Fruit fly (Drosophila melanogaster) whole organism, embryonic: Measurements from ENCODE around the gene ATPsynB.

Source experiments
- BEAF-32 ChIP-seq: fragments of 200-800 bp; sonication (Bioruptor generic); optimal IDR thresholded peaks from 3 replicates; lab custom pipeline; 2017; ENCODE audit warnings: missing biosample characterization, missing genetic modification characterization, mild to moderate bottlenecking, moderate library complexity, missing genetic modification reagents
- Bgb ChIP-seq: fragments of 200-800 bp; sonication (Bioruptor generic); IDR thresholded peaks from 2 replicates; pipeline ENCODE4 v1.3.6; 2022; ENCODE audit warnings: missing biosample characterization, missing genetic modification characterization; ENCODE audit not compliant: partially characterized antibody
- CG10209 ChIP-seq: fragments of 200-800 bp; sonication (Bioruptor generic); optimal IDR thresholded peaks from 3 replicates; lab custom pipeline; 2017; ENCODE audit warnings: missing biosample characterization, mild to moderate bottlenecking, missing genetic modification characterization, missing genetic modification reagents
- CG10543 ChIP-seq: fragments of 200-800 bp; sonication (Bioruptor generic); optimal IDR thresholded peaks from 3 replicates; lab custom pipeline; 2017; ENCODE audit warnings: missing biosample characterization, mild to moderate bottlenecking, missing genetic modification characterization, moderate library complexity
- CG10959 ChIP-seq: fragments of 200-800 bp; sonication (Bioruptor generic); IDR thresholded peaks from 2 replicates; pipeline ENCODE4 v1.3.6; 2022; ENCODE audit warnings: missing biosample characterization, missing genetic modification characterization
- CG1233 ChIP-seq: fragments of 200-800 bp; sonication (Bioruptor generic); optimal IDR thresholded peaks from 4 replicates; lab custom pipeline; 2018; ENCODE audit warnings: missing biosample characterization, mild to moderate bottlenecking, missing genetic modification characterization
- CG12659 ChIP-seq: fragments of 200-800 bp; sonication (Bioruptor generic); optimal IDR thresholded peaks from 3 replicates; lab custom pipeline; 2017; ENCODE audit warnings: mild to moderate bottlenecking, missing biosample characterization, missing genetic modification reagents, missing genetic modification characterization
- CG13287 ChIP-seq: fragments of 200-800 bp; sonication (Bioruptor generic); IDR thresholded peaks from 2 replicates; pipeline ENCODE4 v1.3.6; 2022; ENCODE audit warnings: missing biosample characterization, missing genetic modification characterization; ENCODE audit not compliant: partially characterized antibody
- CG13775 ChIP-seq: fragments of 200-800 bp; sonication (Bioruptor generic); optimal IDR thresholded peaks from 3 replicates; lab custom pipeline; 2017; ENCODE audit warnings: missing biosample characterization, mild to moderate bottlenecking, missing genetic modification characterization
- CG17186 ChIP-seq: fragments of 200-800 bp; sonication (Bioruptor generic); optimal IDR thresholded peaks from 3 replicates; lab custom pipeline; 2017; ENCODE audit warnings: missing biosample characterization, missing genetic modification reagents, missing genetic modification characterization
- CG18599 ChIP-seq: fragments of 200-800 bp; sonication (Bioruptor generic); optimal IDR thresholded peaks from 3 replicates; lab custom pipeline; 2017; ENCODE audit warnings: missing biosample characterization, missing genetic modification characterization, mild to moderate bottlenecking, moderate library complexity, missing genetic modification reagents
- CG18619 ChIP-seq: fragments of 200-800 bp; sonication (Bioruptor generic); optimal IDR thresholded peaks from 3 replicates; lab custom pipeline; 2017; ENCODE audit warnings: missing biosample characterization, mild to moderate bottlenecking, missing genetic modification characterization
- CG2202 ChIP-seq: fragments of 200-800 bp; sonication (Bioruptor generic); optimal IDR thresholded peaks from 2 replicates; lab custom pipeline; 2018; ENCODE audit warnings: missing biosample characterization, mild to moderate bottlenecking, missing genetic modification characterization
- CG33557 ChIP-seq: fragments of 200-800 bp; sonication (Bioruptor generic); optimal IDR thresholded peaks from 2 replicates; lab custom pipeline; 2019; ENCODE audit warnings: missing biosample characterization, mild to moderate bottlenecking, missing genetic modification characterization, moderate library complexity
- CG4730 ChIP-seq: fragments of 200-800 bp; sonication (Bioruptor generic); IDR thresholded peaks from 2 replicates; pipeline ENCODE4 v1.3.6; 2022; ENCODE audit warnings: missing biosample characterization, missing genetic modification characterization
- CG6254 ChIP-seq: fragments of 200-800 bp; sonication (Bioruptor generic); optimal IDR thresholded peaks from 3 replicates; lab custom pipeline; 2017; ENCODE audit warnings: mild to moderate bottlenecking, missing biosample characterization, missing genetic modification reagents, missing genetic modification characterization
- CG9437 ChIP-seq: fragments of 200-800 bp; sonication (Bioruptor generic); optimal IDR thresholded peaks from 2 replicates; lab custom pipeline; 2018; ENCODE audit warnings: missing biosample characterization, mild to moderate bottlenecking, missing genetic modification characterization
- CG9817 ChIP-seq: fragments of 200-800 bp; sonication (Bioruptor generic); optimal IDR thresholded peaks from 2 replicates; lab custom pipeline; 2018; ENCODE audit warnings: missing biosample characterization, mild to moderate bottlenecking, missing genetic modification characterization, moderate library complexity
- CHES-1-like ChIP-seq: fragments of 200-800 bp; sonication (Bioruptor generic); optimal IDR thresholded peaks from 2 replicates; lab custom pipeline; 2016; ENCODE audit warnings: missing biosample characterization, missing genetic modification characterization
- CoRest ChIP-seq: fragments of 200-800 bp; sonication (Bioruptor generic); optimal IDR thresholded peaks from 3 replicates; lab custom pipeline; 2018; ENCODE audit warnings: missing biosample characterization, mild to moderate bottlenecking, missing genetic modification characterization, moderate library complexity
- Dek ChIP-seq: fragments of 200-800 bp; sonication (Bioruptor generic); optimal IDR thresholded peaks from 3 replicates; lab custom pipeline; 2019; ENCODE audit warnings: missing biosample characterization, mild to moderate bottlenecking, missing genetic modification characterization, moderate library complexity
- Dip2 ChIP-seq: fragments of 200-800 bp; sonication (Bioruptor generic); IDR thresholded peaks from 2 replicates; pipeline ENCODE4 v1.3.6; 2022; ENCODE audit warnings: missing biosample characterization, missing genetic modification characterization
- Dip3 ChIP-seq: fragments of 200-800 bp; sonication (Bioruptor generic); optimal IDR thresholded peaks from 3 replicates; lab custom pipeline; 2016; ENCODE audit warnings: missing biosample characterization, missing genetic modification characterization
- Dll ChIP-seq: fragments of 200-800 bp; sonication (Bioruptor generic); IDR thresholded peaks from 4 replicates; pipeline ENCODE4 v1.3.6; 2022; ENCODE audit warnings: missing biosample characterization, missing genetic modification characterization; ENCODE audit not compliant: partially characterized antibody
- Fer1 ChIP-seq: fragments of 200-800 bp; sonication (Bioruptor generic); optimal IDR thresholded peaks from 2 replicates; lab custom pipeline; 2017; ENCODE audit warnings: missing biosample characterization, mild to moderate bottlenecking, missing genetic modification characterization
- Hand ChIP-seq: fragments of 200-800 bp; sonication (Bioruptor generic); optimal IDR thresholded peaks from 2 replicates; lab custom pipeline; 2017; ENCODE audit warnings: mild to moderate bottlenecking, missing biosample characterization, missing genetic modification reagents, missing genetic modification characterization
- Hey ChIP-seq: fragments of 200-800 bp; sonication (Bioruptor generic); optimal IDR thresholded peaks from 3 replicates; lab custom pipeline; 2018; ENCODE audit warnings: missing biosample characterization, mild to moderate bottlenecking, missing genetic modification characterization
- Nf-YB ChIP-seq: fragments of 200-800 bp; sonication (Bioruptor generic); optimal IDR thresholded peaks from 3 replicates; lab custom pipeline; 2019; ENCODE audit warnings: missing biosample characterization, mild to moderate bottlenecking, missing genetic modification characterization, moderate library complexity
- NfI ChIP-seq: fragments of 200-800 bp; sonication (Bioruptor generic); optimal IDR thresholded peaks from 3 replicates; lab custom pipeline; 2018; ENCODE audit warnings: missing biosample characterization, mild to moderate bottlenecking, missing genetic modification characterization, moderate library complexity
- Optix ChIP-seq: fragments of 200-800 bp; sonication (Bioruptor generic); IDR thresholded peaks from 3 replicates; pipeline ENCODE4 v1.3.6; 2022; ENCODE audit warnings: missing biosample characterization, missing genetic modification characterization
- Tbp ChIP-seq: fragments of >200 bp; optimal IDR thresholded peaks from 2 replicates; lab custom pipeline; 2018; ENCODE audit warnings: missing biosample characterization, missing genetic modification characterization
- Xrp1 ChIP-seq: fragments of 200-800 bp; sonication (Bioruptor generic); IDR thresholded peaks from 2 replicates; pipeline ENCODE4 v1.3.6; 2022; ENCODE audit warnings: missing biosample characterization, missing genetic modification characterization
- ato ChIP-seq: fragments of 200-800 bp; sonication (Bioruptor generic); IDR thresholded peaks from 2 replicates; pipeline ENCODE4 v1.3.6; 2022; ENCODE audit warnings: missing biosample characterization, missing genetic modification characterization; ENCODE audit not compliant: partially characterized antibody
- bbx ChIP-seq: fragments of 200-800 bp; sonication (Bioruptor generic); IDR thresholded peaks from 2 replicates; pipeline ENCODE4 v1.3.6; 2022; ENCODE audit warnings: missing biosample characterization, missing genetic modification characterization; ENCODE audit not compliant: partially characterized antibody
- crp ChIP-seq, 2 experiments: fragments of 200-800 bp; sonication (Bioruptor generic); optimal IDR thresholded peaks; 2 replicates in 1 of 2; 3 replicates in 1 of 2; lab custom pipeline; 2017; ENCODE audit warnings: missing biosample characterization in 2 of 2, missing genetic modification characterization in 2 of 2, mild to moderate bottlenecking in 1 of 2, moderate library complexity in 1 of 2
- da ChIP-seq: fragments of 200-800 bp; sonication (Bioruptor generic); optimal IDR thresholded peaks from 2 replicates; lab custom pipeline; 2016; ENCODE audit warnings: missing biosample characterization, missing genetic modification characterization
- ewg ChIP-seq: fragments of 200-800 bp; sonication (Bioruptor generic); optimal IDR thresholded peaks from 3 replicates; lab custom pipeline; 2017; ENCODE audit warnings: mild to moderate bottlenecking, missing biosample characterization, missing genetic modification reagents, missing genetic modification characterization
- gsb-n ChIP-seq: fragments of 200-800 bp; sonication (Bioruptor generic); optimal IDR thresholded peaks from 3 replicates; lab custom pipeline; 2018; ENCODE audit warnings: missing biosample characterization, mild to moderate bottlenecking, missing genetic modification characterization
- gt ChIP-seq: fragments of 200-800 bp; sonication (Bioruptor generic); IDR thresholded peaks from 2 replicates; pipeline ENCODE4 v1.3.6; 2022; ENCODE audit warnings: missing biosample characterization, missing genetic modification characterization
- insv ChIP-seq, 2 experiments: fragments of 200-800 bp; sonication (Bioruptor generic); optimal IDR thresholded peaks; 3 replicates each; lab custom pipeline; 2016 to 2018; ENCODE audit warnings: missing biosample characterization in 2 of 2, missing genetic modification characterization in 2 of 2
- jigr1 ChIP-seq: fragments of 200-800 bp; sonication (Bioruptor generic); IDR thresholded peaks from 3 replicates; pipeline ENCODE4 v1.3.6; 2022; ENCODE audit warnings: missing biosample characterization, missing genetic modification characterization
- lilli ChIP-seq: fragments of 200-800 bp; sonication (Bioruptor generic); optimal IDR thresholded peaks from 3 replicates; lab custom pipeline; 2016; ENCODE audit warnings: missing biosample characterization, missing genetic modification characterization
- mld ChIP-seq: fragments of 200-800 bp; sonication (Bioruptor generic); IDR thresholded peaks from 3 replicates; pipeline ENCODE4 v1.3.6; 2022; ENCODE audit warnings: missing biosample characterization, missing genetic modification characterization; ENCODE audit not compliant: partially characterized antibody
- nmo ChIP-seq: fragments of 200-800 bp; sonication (Bioruptor generic); optimal IDR thresholded peaks from 2 replicates; lab custom pipeline; 2018; ENCODE audit warnings: missing biosample characterization, mild to moderate bottlenecking, missing genetic modification characterization, moderate library complexity
- odd ChIP-seq: fragments of 200-800 bp; sonication (Bioruptor generic); optimal IDR thresholded peaks from 2 replicates; lab custom pipeline; 2017; ENCODE audit warnings: missing biosample characterization, mild to moderate bottlenecking, missing genetic modification characterization
- shn ChIP-seq: fragments of 200-800 bp; sonication (Bioruptor generic); optimal IDR thresholded peaks from 3 replicates; lab custom pipeline; 2016; ENCODE audit warnings: missing biosample characterization, missing genetic modification characterization
- sug ChIP-seq: fragments of 200-800 bp; optimal IDR thresholded peaks from 2 replicates; lab custom pipeline; 2019; ENCODE audit warnings: missing biosample characterization, mild to moderate bottlenecking, missing genetic modification characterization, moderate library complexity
- toy ChIP-seq: fragments of 200-800 bp; sonication (Bioruptor generic); IDR thresholded peaks from 2 replicates; pipeline ENCODE4 v1.3.6; 2022; ENCODE audit warnings: missing biosample characterization, missing genetic modification characterization
- unc-4 ChIP-seq: fragments of 200-800 bp; sonication (Bioruptor generic); IDR thresholded peaks from 2 replicates; pipeline ENCODE4 v1.3.6; 2022; ENCODE audit warnings: missing biosample characterization, missing genetic modification characterization; ENCODE audit not compliant: partially characterized antibody
- zfh1 ChIP-seq: fragments of 200-800 bp; sonication (Bioruptor generic); IDR thresholded peaks from 3 replicates; pipeline ENCODE4 v1.3.6; 2022; ENCODE audit warnings: missing biosample characterization, missing genetic modification characterization

Gene ATPsynB

dm6 chr3L:9695647-9696046, 34.2 kb upstream of the ATPsynB start (continued):
- no peak for TF ChIP-seq Dip2
- TF ChIP-seq NfI (GFP tag; lab: Kevin White, UChicago), result peak; percentile 30
- no peak for TF ChIP-seq zfh1 (GFP tag; lab: Robert Waterston, UW)
- no peak for TF ChIP-seq da
- TF ChIP-seq lilli (GFP tag; lab: Kevin White, UChicago), result peak; percentile 13
- peak; percentile 26; the same call in 1 of the 2 replicates for TF ChIP-seq Xrp1 (GFP tag; lab: Robert Waterston, UW)
- TF ChIP-seq unc-4, result no peak
- no peak for TF ChIP-seq CG13287 (GFP tag; lab: Robert Waterston, UW)
- TF ChIP-seq Hey (tag; lab: Kevin White, UChicago), result no peak
- no peak for TF ChIP-seq Dll (GFP tag; lab: Robert Waterston, UW)
- no peak for TF ChIP-seq Fer1 (GFP tag; lab: Kevin White, UChicago)
- no peak for TF ChIP-seq CG17186 (GFP tag; lab: Kevin White, UChicago)
- no peak for TF ChIP-seq jigr1
- no peak for TF ChIP-seq shn (GFP tag; lab: Kevin White, UChicago)
- no peak for TF ChIP-seq Tbp (GFP tag; lab: Kevin White, UChicago)
- TF ChIP-seq toy, result no peak
- TF ChIP-seq CG9437 (GFP tag; lab: Kevin White, UChicago), result peak; percentile 39
- TF ChIP-seq CHES-1-like (GFP tag; lab: Kevin White, UChicago), result no peak
- TF ChIP-seq insv (GFP tag; optimal IDR thresholded peaks at IDR 0.05; lab: Kevin White, UChicago), result no peak
- no peak for TF ChIP-seq bbx
- TF ChIP-seq ewg, result peak; percentile 16
- peak; percentile 44 for TF ChIP-seq CoRest (tag; lab: Kevin White, UChicago)
- no peak for TF ChIP-seq BEAF-32 (GFP tag; lab: Kevin White, UChicago)
- peak; percentile 34 for TF ChIP-seq CG12659
- TF ChIP-seq gsb-n (tag; lab: Kevin White, UChicago), result no peak
- no peak for TF ChIP-seq mld
- TF ChIP-seq CG10209 (GFP tag; lab: Kevin White, UChicago), result peak; percentile 61
- TF ChIP-seq CG1233, result no peak
- TF ChIP-seq Bgb (GFP tag; lab: Robert Waterston, UW), result no peak
- peak; percentile 56 for TF ChIP-seq nmo (GFP tag; lab: Kevin White, UChicago)
- TF ChIP-seq Optix (GFP tag; lab: Robert Waterston, UW), result no peak
- no peak for TF ChIP-seq Dip3 (GFP tag; lab: Kevin White, UChicago)
- TF ChIP-seq Nf-YB (GFP tag; lab: Kevin White, UChicago), result peak; percentile 2
- TF ChIP-seq CG18599 (GFP tag; lab: Kevin White, UChicago), result peak; percentile 4
- TF ChIP-seq CG10543 (GFP tag; lab: Kevin White, UChicago), result no peak
- TF ChIP-seq CG18619, result peak; percentile 13
- no peak for TF ChIP-seq Dek
- no peak for TF ChIP-seq CG4730 (GFP tag; lab: Robert Waterston, UW)
- TF ChIP-seq CG10959 (GFP tag; lab: Robert Waterston, UW), result no peak
- TF ChIP-seq CG6254 (GFP tag; lab: Kevin White, UChicago), result no peak
- no peak for TF ChIP-seq CG9817
- peak; percentile 12 for TF ChIP-seq CG13775 (GFP tag; lab: Kevin White, UChicago)
- TF ChIP-seq CG2202, result no peak
- TF ChIP-seq Hand, result no peak
- TF ChIP-seq CG33557 (GFP tag; lab: Kevin White, UChicago), result no peak
- no peak for TF ChIP-seq sug
- no peak for TF ChIP-seq gt
- TF ChIP-seq crp (GFP tag; optimal IDR thresholded peaks at IDR 0.05; lab: Kevin White, UChicago), result no peak
- no peak for TF ChIP-seq odd (GFP tag; lab: Kevin White, UChicago)
- no peak for TF ChIP-seq ato (GFP tag; lab: Robert Waterston, UW)
